Worm (Caenorhabditis elegans) whole organism, young adult: ENCODE measurements around the gene best-3.

Experiments used
- ama-1 ChIP-seq, 3 experiments: fragments of 150-350 bp in 1 of 3; sonication (generic microtip) in 2 of 3; optimal IDR thresholded peaks; 2 replicates each; lab custom pipeline; 2014 to 2018; ENCODE audit warnings: missing biosample characterization in 2 of 3, missing genetic modification characterization in 2 of 3, missing genetic modification reagents in 2 of 3
- dpl-1 ChIP-seq: fragments of 150-350 bp; optimal IDR thresholded peaks from 2 replicates; lab custom pipeline; 2014; ENCODE audit warnings: missing biosample characterization, missing genetic modification reagents, missing genetic modification characterization
- ekl-4 ChIP-seq: fragments of 200-800 bp; sonication (Bioruptor generic); IDR thresholded peaks from 2 replicates; pipeline ENCODE4 v1.3.6; 2022; ENCODE audit warnings: missing genetic modification reagents, missing genetic modification characterization, missing compliant biosample characterization
- nfyb-1 ChIP-seq: fragments of 200-800 bp; sonication (Bioruptor generic); IDR thresholded peaks from 2 replicates; pipeline ENCODE4 v1.3.6; 2022; ENCODE audit warnings: missing genetic modification reagents, missing genetic modification characterization, missing compliant biosample characterization

DNA sequence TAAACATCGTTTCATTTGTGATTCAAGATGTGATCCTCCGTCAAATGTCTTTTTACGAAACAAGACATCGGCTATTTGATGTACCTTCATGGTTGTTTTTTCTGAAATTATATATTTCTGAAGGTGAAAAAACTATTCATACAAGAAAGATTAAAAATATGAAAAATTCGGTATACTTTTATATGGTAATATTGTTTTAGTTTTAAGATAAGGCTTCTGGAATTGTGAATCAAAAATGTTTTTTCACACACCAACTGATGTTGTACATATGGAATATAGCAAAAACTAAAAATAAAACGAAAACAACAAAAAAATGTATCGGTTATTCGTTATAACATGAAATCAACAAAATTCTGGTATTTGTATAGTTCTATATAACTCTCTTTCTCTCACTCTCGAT is 24.4 kb downstream of the best-3 start, which contains the start of gene F23F1.6:
- TF ChIP-seq ekl-4 (GFP tag; lab: Robert Waterston, UW) (no peak), ama-1 (optimal IDR thresholded peaks at IDR 0.05; lab: Kevin White, UChicago) (no peak), ama-1 (GFP tag; optimal IDR thresholded peaks at IDR 0.05; lab: Kevin White, UChicago) (no peak), dpl-1 (GFP tag; lab: Kevin White, UChicago) (no peak), nfyb-1 (GFP tag; lab: Robert Waterston, UW) (no peak)
